Worm (Caenorhabditis elegans): ENCODE measurements around the gene flp-34.

DNA sequence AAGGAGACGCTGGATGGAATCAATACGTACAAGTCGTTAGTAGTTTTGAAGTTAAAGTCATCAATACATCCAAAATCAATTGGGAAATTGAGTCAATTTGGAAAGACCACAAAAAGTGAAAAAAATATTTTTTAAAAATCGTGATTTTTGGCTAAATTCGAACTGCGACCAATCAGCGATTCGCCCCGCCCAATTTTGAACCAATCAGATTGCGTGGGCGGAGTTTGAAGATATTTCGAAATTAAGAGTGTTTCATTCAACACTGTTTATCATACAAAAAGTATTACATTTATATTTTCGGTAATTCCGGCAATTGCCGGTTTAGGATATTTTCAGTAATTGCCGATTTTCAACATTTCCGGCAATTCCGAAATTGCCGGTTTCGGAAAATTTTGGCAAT, 16.0 kb downstream of the flp-34 start:
- TF ChIP-seq nhr-77 (tag; optimal IDR thresholded peaks at IDR 0.05) (no peak), vab-7 (GFP tag; IDR thresholded peaks at IDR 0.05) (no peak), fkh-10 (GFP tag; optimal IDR thresholded peaks at IDR 0.05) (no peak), nhr-76 (tag; optimal IDR thresholded peaks at IDR 0.05) (no peak), aly-2 (tag; optimal IDR thresholded peaks at IDR 0.05) (no peak), ZK546.5 (tag; optimal IDR thresholded peaks at IDR 0.05) (no peak), lir-3 (tag; optimal IDR thresholded peaks at IDR 0.05) (no peak), hlh-30 (tag; optimal IDR thresholded peaks at IDR 0.05; ENCODE audit: insufficient read depth) (no peak), ama-1 (optimal IDR thresholded peaks at IDR 0.05) (no peak)

All from whole organism, L4 larva.